Fruit fly (Drosophila melanogaster) whole organism, wandering third instar larva: Measurements from ENCODE around the gene Oseg1.

Source experiments
- CG32264 ChIP-seq: fragments of 200-800 bp; sonication (Bioruptor generic); optimal IDR thresholded peaks from 2 replicates; lab custom pipeline; 2016; ENCODE audit warnings: missing biosample characterization, missing genetic modification characterization
- Jra ChIP-seq: sonication (Bioruptor generic); optimal IDR thresholded peaks from 2 replicates; lab custom pipeline; 2016; ENCODE audit warnings: missing biosample characterization, missing genetic modification characterization
- dl ChIP-seq, 2 experiments: fragments of 175-275, 200-275 bp in 1 of 2; fragments of 200-275 bp in 1 of 2; sonication (Bioruptor generic); optimal IDR thresholded peaks; lab custom pipeline; 2018; ENCODE audit warnings: mild to moderate bottlenecking in 2 of 2, missing biosample characterization in 2 of 2, missing genetic modification characterization in 2 of 2, moderate library complexity in 2 of 2; ENCODE audit not compliant: partially characterized antibody in 2 of 2, insufficient read depth in 1 of 2
- pan ChIP-seq: fragments of >200 bp; optimal IDR thresholded peaks from 2 replicates; lab custom pipeline; 2017

DNA sequence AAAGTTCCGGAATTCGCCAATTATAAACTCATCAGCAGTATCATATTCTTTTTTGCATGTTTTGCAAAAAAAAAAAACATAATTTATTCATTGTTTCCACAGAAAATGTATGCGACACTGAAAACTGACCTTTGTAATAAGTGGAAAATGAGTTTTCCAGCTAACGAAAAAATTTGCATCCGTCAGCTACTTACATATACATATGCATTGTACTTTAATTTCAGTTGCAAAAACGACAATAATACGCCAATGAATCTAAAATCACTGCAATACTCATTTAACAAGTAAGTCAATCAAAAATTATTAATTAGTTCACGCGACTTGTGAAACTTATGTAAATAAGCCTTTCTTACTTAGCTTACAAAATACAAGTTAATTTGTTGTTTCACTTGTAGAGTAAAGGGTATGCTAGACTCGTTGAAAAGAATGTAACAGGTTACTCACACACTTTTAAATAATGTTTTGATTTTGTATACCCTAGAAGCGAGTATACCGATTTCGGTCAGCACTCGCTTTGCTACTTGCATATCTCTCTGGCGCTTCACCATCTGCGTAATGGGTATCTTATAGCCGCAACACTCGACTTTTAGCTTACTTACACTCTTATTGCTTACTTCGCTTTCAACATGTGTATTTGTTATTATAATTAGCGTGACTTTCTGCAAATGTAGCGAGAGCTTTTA is 13.7 kb downstream of the Oseg1 start:
- TF ChIP-seq dl (GFP tag; optimal IDR thresholded peaks at IDR 0.05; lab: Kevin White, UChicago; ENCODE audit: insufficient read depth in 1 of 2, partially characterized antibody in 2 of 2) (no peak), pan (no peak), CG32264 (GFP tag; lab: Kevin White, UChicago) (peak; percentile 63), Jra (no peak)
